Worm (Caenorhabditis elegans): ENCODE measurements around the gene vps-24.

ce11 chrII:5008033-5008432, 14.2 kb downstream of the vps-24 start, which contains the start of gene F59A6.3:
- no peak for TF ChIP-seq nhr-77 (tag; optimal IDR thresholded peaks at IDR 0.05)
- no peak for TF ChIP-seq lin-13 (GFP tag; optimal IDR thresholded peaks at IDR 0.05)
- TF ChIP-seq arid-1 (GFP tag; conservative IDR thresholded peaks at IDR 0.05): no peak
